Worm (Caenorhabditis elegans) whole organism, L3 larva: ENCODE measurements around the gene rbf-1.
A peak's percentile ranks its signal among the peaks of the same experiment; 100 is the strongest.

Source experiments
- ZK546.5 ChIP-seq: sonication (generic microtip); optimal IDR thresholded peaks from 2 replicates; lab custom pipeline; 2017; ENCODE audit warnings: missing biosample characterization, missing genetic modification characterization
- fkh-2 ChIP-seq: fragments of 150-350 bp; optimal IDR thresholded peaks from 2 replicates; lab custom pipeline; 2014; ENCODE audit warnings: missing biosample characterization, missing genetic modification reagents, missing genetic modification characterization
- lin-15B ChIP-seq: fragments of 150-350 bp; optimal IDR thresholded peaks from 2 replicates; lab custom pipeline; 2014; ENCODE audit warnings: missing biosample characterization, missing genetic modification characterization
- lsy-12 ChIP-seq: sonication (generic microtip); optimal IDR thresholded peaks from 2 replicates; lab custom pipeline; 2016; ENCODE audit warnings: mild to moderate bottlenecking, missing genetic modification characterization, missing compliant biosample characterization
- mdl-1 ChIP-seq: fragments of 150-350 bp; optimal IDR thresholded peaks from 2 replicates; lab custom pipeline; 2014; ENCODE audit warnings: missing biosample characterization, missing genetic modification characterization
- nfya-1 ChIP-seq: sonication (generic microtip); optimal IDR thresholded peaks from 2 replicates; lab custom pipeline; 2017; ENCODE audit warnings: missing genetic modification characterization, mild to moderate bottlenecking, missing compliant biosample characterization, antibody characterized with exemption, moderate library complexity; ENCODE audit not compliant: insufficient read depth
- nhr-12 ChIP-seq: fragments of 150-350 bp; optimal IDR thresholded peaks from 2 replicates; lab custom pipeline; 2014; ENCODE audit warnings: missing biosample characterization, missing genetic modification characterization
- nhr-23 ChIP-seq: fragments of 150-350 bp; optimal IDR thresholded peaks from 2 replicates; lab custom pipeline; 2014; ENCODE audit warnings: missing biosample characterization, missing genetic modification reagents, missing genetic modification characterization
- nhr-76 ChIP-seq: fragments of 150-350 bp; sonication (generic microtip); optimal IDR thresholded peaks from 5 replicates; lab custom pipeline; 2014; ENCODE audit warnings: missing biosample characterization, missing genetic modification characterization
- nhr-77 ChIP-seq: fragments of 150-350 bp; optimal IDR thresholded peaks from 2 replicates; lab custom pipeline; 2014; ENCODE audit warnings: missing biosample characterization, missing genetic modification characterization
- pha-4 ChIP-seq: fragments of 150-350 bp; optimal IDR thresholded peaks from 2 replicates; lab custom pipeline; 2014; ENCODE audit warnings: missing biosample characterization, missing genetic modification reagents, missing genetic modification characterization
- snpc-4 ChIP-seq: fragments of 150-350 bp; optimal IDR thresholded peaks from 2 replicates; lab custom pipeline; 2014; ENCODE audit warnings: missing biosample characterization, missing genetic modification characterization
- unc-62 ChIP-seq: fragments of 150-350 bp; sonication (generic microtip); optimal IDR thresholded peaks from 4 replicates; lab custom pipeline; 2014; ENCODE audit warnings: missing biosample characterization, missing genetic modification reagents, missing genetic modification characterization

DNA sequence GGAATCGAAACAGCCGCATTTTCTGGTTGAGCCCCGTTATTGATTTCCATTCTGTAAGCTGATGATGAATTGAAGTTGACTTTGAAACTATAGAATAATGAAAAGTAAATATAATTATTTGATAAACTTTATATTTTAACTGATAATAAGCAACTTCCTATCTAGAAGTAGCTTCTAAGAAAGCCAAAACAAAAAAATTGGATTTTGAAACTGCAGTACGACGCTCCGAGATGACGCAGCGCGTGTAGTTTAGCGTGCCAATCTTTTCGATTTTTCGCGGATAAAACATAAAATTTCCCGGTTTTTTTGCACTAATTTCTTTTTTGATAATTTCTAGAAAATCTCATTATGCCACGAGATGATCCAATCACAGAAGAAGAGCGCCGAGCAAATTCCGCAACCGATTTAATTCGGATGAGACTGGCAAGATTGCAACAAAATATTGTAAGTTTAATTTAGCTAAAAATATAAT, 46.7 kb downstream of the rbf-1 start, which contains the start of the genes bath-41 and F37A4.2:
- TF ChIP-seq mdl-1 (tag; lab: Kevin White, UChicago) (no peak), pha-4 (no peak), snpc-4 (no peak), fkh-2 (tag; lab: Kevin White, UChicago) (no peak), unc-62 (GFP tag; lab: Kevin White, UChicago) (no peak), nhr-23 (tag; lab: Kevin White, UChicago) (peak; percentile 17), lin-15B (peak; percentile 26), nhr-77 (tag; lab: Kevin White, UChicago) (no peak), ZK546.5 (tag; lab: Kevin White, UChicago) (no peak), nfya-1 (tag; lab: Kevin White, UChicago) (no peak), lsy-12 (tag; lab: Kevin White, UChicago) (no peak), nhr-12 (tag; lab: Kevin White, UChicago) (no peak), nhr-76 (no peak)
